Worm (Caenorhabditis elegans) whole organism, midembryonic: Measurements from ENCODE around the gene srpa-72.

Source experiments
- cog-1 ChIP-seq: sonication (generic microtip); optimal IDR thresholded peaks from 2 replicates; lab custom pipeline; 2016; ENCODE audit warnings: missing genetic modification characterization, missing compliant biosample characterization
- flt-1 ChIP-seq: fragments of 200-800 bp; sonication (Bioruptor generic); IDR thresholded peaks from 2 replicates; pipeline ENCODE4 v1.3.6; 2022; ENCODE audit warnings: missing genetic modification characterization, missing compliant biosample characterization
- klf-2 ChIP-seq: fragments of 200-800 bp; sonication (Bioruptor generic); conservative IDR thresholded peaks from 2 replicates; pipeline ENCODE4 v1.3.6; 2022; ENCODE audit warnings: missing genetic modification reagents, missing genetic modification characterization, missing compliant biosample characterization
- med-1 ChIP-seq: sonication (generic microtip); optimal IDR thresholded peaks from 2 replicates; lab custom pipeline; 2017; ENCODE audit warnings: missing genetic modification characterization, mild to moderate bottlenecking, missing compliant biosample characterization, antibody characterized with exemption, missing genetic modification reagents; ENCODE audit not compliant: insufficient read depth
- ref-1 ChIP-seq: fragments of 200-800 bp; sonication (Bioruptor generic); conservative IDR thresholded peaks from 2 replicates; pipeline ENCODE4 v1.3.6; 2022; ENCODE audit warnings: missing genetic modification reagents, missing genetic modification characterization, missing compliant biosample characterization
- ztf-23 ChIP-seq: fragments of 200-800 bp; sonication (Bioruptor generic); IDR thresholded peaks from 2 replicates; pipeline ENCODE4 v1.3.6; 2022; ENCODE audit warnings: missing genetic modification reagents, missing genetic modification characterization, missing compliant biosample characterization

ce11 chrII:2785787-2786186, 1.5 kb upstream of the srpa-72 start:
- no peak for TF ChIP-seq flt-1
- TF ChIP-seq ztf-23 (GFP tag; lab: Robert Waterston, UW), result no peak
- TF ChIP-seq cog-1, result no peak
- TF ChIP-seq ref-1, result no peak
- no peak for TF ChIP-seq klf-2 (GFP tag; lab: Robert Waterston, UW)
- no peak for TF ChIP-seq med-1
